Worm (Caenorhabditis elegans) whole organism, L1 larva: Measurements from ENCODE around the gene srw-141.

Experiments used
- alr-1 ChIP-seq: fragments of 200-800 bp; sonication (Bioruptor generic); optimal IDR thresholded peaks from 2 replicates; lab custom pipeline; 2018; ENCODE audit warnings: borderline replicate concordance, mild to moderate bottlenecking, missing genetic modification characterization, missing compliant biosample characterization
- aly-2 ChIP-seq: fragments of 150-350 bp; optimal IDR thresholded peaks from 2 replicates; lab custom pipeline; 2014; ENCODE audit warnings: missing biosample characterization, missing genetic modification characterization
- ama-1 ChIP-seq: fragments of 150-350 bp; optimal IDR thresholded peaks from 2 replicates; lab custom pipeline; 2014
- ceh-90 ChIP-seq: sonication (generic microtip); optimal IDR thresholded peaks from 2 replicates; lab custom pipeline; 2016; ENCODE audit warnings: missing genetic modification characterization, missing compliant biosample characterization
- jun-1 ChIP-seq: fragments of 150-350 bp; optimal IDR thresholded peaks from 2 replicates; lab custom pipeline; 2014; ENCODE audit warnings: missing biosample characterization, missing genetic modification reagents, missing genetic modification characterization
- nhr-11 ChIP-seq: fragments of 150-350 bp; optimal IDR thresholded peaks from 2 replicates; lab custom pipeline; 2014; ENCODE audit warnings: missing biosample characterization, missing genetic modification characterization
- nhr-12 ChIP-seq: sonication (generic microtip); optimal IDR thresholded peaks from 2 replicates; lab custom pipeline; 2017; ENCODE audit warnings: missing biosample characterization, missing genetic modification characterization
- nhr-90 ChIP-seq: sonication (generic microtip); optimal IDR thresholded peaks from 2 replicates; lab custom pipeline; 2016; ENCODE audit warnings: mild to moderate bottlenecking, missing genetic modification characterization, missing compliant biosample characterization; ENCODE audit not compliant: poor library complexity
- rnt-1 ChIP-seq: sonication (generic microtip); optimal IDR thresholded peaks from 2 replicates; lab custom pipeline; 2016; ENCODE audit warnings: mild to moderate bottlenecking, missing genetic modification characterization, moderate library complexity, missing compliant biosample characterization
- sptf-1 ChIP-seq: fragments of 150-350 bp; optimal IDR thresholded peaks from 2 replicates; lab custom pipeline; 2014; ENCODE audit warnings: missing biosample characterization, missing genetic modification characterization
- ztf-4 ChIP-seq: fragments of 150-350 bp; optimal IDR thresholded peaks from 2 replicates; lab custom pipeline; 2014; ENCODE audit warnings: missing biosample characterization, missing genetic modification characterization

- TF ChIP-seq ama-1: no peak
- TF ChIP-seq jun-1 (tag; lab: Kevin White, UChicago): no peak
- TF ChIP-seq nhr-11 (tag; lab: Kevin White, UChicago): no peak
- TF ChIP-seq sptf-1: no peak
- TF ChIP-seq alr-1 (tag; lab: Kevin White, UChicago): no peak
- no peak for TF ChIP-seq ztf-4 (tag; lab: Kevin White, UChicago)
- TF ChIP-seq aly-2 (tag; lab: Kevin White, UChicago): no peak
- TF ChIP-seq rnt-1: no peak
- TF ChIP-seq nhr-90 (tag; lab: Kevin White, UChicago): no peak
- no peak for TF ChIP-seq nhr-12
- TF ChIP-seq ceh-90 (tag; lab: Kevin White, UChicago): no peak
These were observed 28.9 kb downstream of the srw-141 start, which contains the start of gene zmp-3 for ce11 chrV:2909525-2909924.
